Worm (Caenorhabditis elegans): ENCODE results near the gene argk-1.

Gene argk-1

DNA sequence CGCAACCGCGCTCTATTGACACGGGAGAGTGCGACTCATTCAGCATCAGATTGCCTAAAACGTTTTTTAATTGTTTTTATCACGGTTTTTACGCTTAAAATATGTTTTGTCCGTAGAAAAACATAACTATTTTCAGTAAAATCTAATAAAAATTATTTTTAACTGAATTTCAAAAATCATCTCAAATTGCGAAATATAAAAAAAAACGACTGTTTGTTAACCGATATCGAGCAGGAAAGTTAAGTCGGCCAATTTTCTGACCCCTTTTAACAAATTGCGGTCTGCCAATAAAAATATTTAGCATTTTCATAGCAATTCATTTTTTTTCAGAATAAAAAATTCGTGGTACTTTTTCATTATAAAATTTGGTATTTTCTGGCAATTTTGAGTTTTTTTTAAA lies 16.8 kb downstream of the argk-1 start:
- TF ChIP-seq ztf-4 (tag; optimal IDR thresholded peaks at IDR 0.05) (no peak), nhr-23 (tag; optimal IDR thresholded peaks at IDR 0.05) (no peak), ceh-82 (tag; optimal IDR thresholded peaks at IDR 0.05) (no peak), elt-3 (tag; optimal IDR thresholded peaks at IDR 0.05) (no peak), zag-1 (tag; optimal IDR thresholded peaks at IDR 0.05) (no peak)

DNA sequence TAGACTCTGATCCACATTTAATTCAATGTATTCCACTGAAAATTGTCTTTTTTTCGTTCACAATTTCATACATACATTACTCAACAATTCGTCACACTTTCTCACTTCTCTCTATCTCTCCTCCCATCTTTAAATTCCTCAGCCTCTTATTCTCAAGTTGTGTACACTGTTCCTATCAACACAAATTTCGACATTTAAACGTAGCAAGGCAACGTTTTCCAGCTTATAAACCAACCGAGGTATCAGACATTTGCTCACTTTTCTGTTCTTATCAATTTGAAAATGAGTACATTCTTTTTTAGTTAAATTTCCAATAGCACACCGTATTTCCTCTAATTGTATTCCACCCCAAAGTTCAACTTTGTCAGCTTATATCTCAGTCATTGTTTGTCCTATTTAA lies 17.2 kb downstream of the argk-1 start, which contains the start of gene skr-3:
Gene skr-3 (plus strand): TSS at position 163 of the 400 bp plus-strand sequence.
- no peak for TF ChIP-seq lin-15B (tag; optimal IDR thresholded peaks at IDR 0.05)
- TF ChIP-seq tbx-2 (tag; optimal IDR thresholded peaks at IDR 0.05), result no peak
- TF ChIP-seq nfya-1 (tag; optimal IDR thresholded peaks at IDR 0.05; ENCODE audit: insufficient read depth), result no peak
- peak; percentile 67 for TF ChIP-seq elt-2 (tag; optimal IDR thresholded peaks at IDR 0.05)
- TF ChIP-seq skn-1 (tag; optimal IDR thresholded peaks at IDR 0.05), result no peak
- TF ChIP-seq ama-1 (optimal IDR thresholded peaks at IDR 0.05), result no peak
- TF ChIP-seq egl-27 (tag; optimal IDR thresholded peaks at IDR 0.05), result no peak
- no peak for TF ChIP-seq nhr-237 (tag; optimal IDR thresholded peaks at IDR 0.05)
- TF ChIP-seq jun-1 (tag; optimal IDR thresholded peaks at IDR 0.05), result no peak
- TF ChIP-seq nhr-25 (tag; optimal IDR thresholded peaks at IDR 0.05), result no peak
- no peak for TF ChIP-seq nhr-43 (tag; optimal IDR thresholded peaks at IDR 0.05; ENCODE audit: poor library complexity, severe bottlenecking)
- peak; percentile 57 for TF ChIP-seq pha-4 (tag; optimal IDR thresholded peaks at IDR 0.05)
- no peak for TF ChIP-seq ZK546.5 (tag; optimal IDR thresholded peaks at IDR 0.05)
- TF ChIP-seq nhr-23 (tag; optimal IDR thresholded peaks at IDR 0.05), result no peak

DNA sequence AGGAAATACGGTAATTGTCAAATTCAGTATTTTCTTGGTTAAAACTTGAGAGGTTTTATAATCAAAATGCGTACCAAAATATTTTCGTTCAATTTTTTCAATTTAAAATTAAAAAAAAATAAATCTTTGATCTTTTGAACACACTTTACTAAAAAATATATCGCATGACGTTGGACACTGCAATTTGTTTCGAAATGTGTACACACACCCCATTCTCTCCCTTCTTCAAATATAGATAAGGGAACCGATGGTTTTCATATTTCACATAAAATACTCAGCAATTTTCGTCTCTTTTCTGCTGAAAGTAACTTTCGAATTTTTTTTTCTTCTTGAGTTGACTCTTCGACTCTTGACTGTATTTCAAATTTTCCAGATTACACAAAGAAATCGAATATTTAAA lies 17.8 kb downstream of the argk-1 start:
- TF ChIP-seq nhr-43 (tag; optimal IDR thresholded peaks at IDR 0.05; ENCODE audit: poor library complexity, severe bottlenecking) (no peak), nfya-1 (tag; optimal IDR thresholded peaks at IDR 0.05; ENCODE audit: insufficient read depth) (no peak), ceh-82 (tag; optimal IDR thresholded peaks at IDR 0.05) (no peak), hmg-11 (tag; optimal IDR thresholded peaks at IDR 0.05) (no peak), pqm-1 (tag; optimal IDR thresholded peaks at IDR 0.05) (peak; percentile 1), pha-4 (tag; optimal IDR thresholded peaks at IDR 0.05) (peak; percentile 56)

DNA sequence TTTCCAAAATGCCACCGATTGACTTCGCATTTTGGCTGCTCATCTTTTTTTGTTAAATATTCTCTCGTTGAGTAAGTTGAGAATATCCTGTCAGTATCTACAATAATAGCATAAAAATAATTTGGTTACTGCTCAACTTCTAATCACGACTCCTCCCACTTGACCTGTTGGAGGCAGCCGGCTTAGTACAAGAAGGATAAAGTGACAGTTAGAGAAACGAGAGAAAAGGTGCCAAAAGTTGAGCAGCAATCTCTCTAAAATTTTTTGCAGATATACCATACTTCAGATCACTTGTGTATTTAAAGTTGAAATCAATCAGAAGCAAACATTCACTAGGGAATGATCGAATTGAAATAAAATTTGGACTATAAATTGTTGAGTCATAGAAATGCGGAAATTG lies 21.0 kb downstream of the argk-1 start, which contains the start of gene nhr-111:
Gene nhr-111 (minus strand): TSS at position 101 of the 400 bp plus-strand sequence.
- no peak for TF ChIP-seq elt-3 (tag; optimal IDR thresholded peaks at IDR 0.05)
- TF ChIP-seq jun-1 (tag; optimal IDR thresholded peaks at IDR 0.05), result no peak
- no peak for TF ChIP-seq nhr-76 (tag; optimal IDR thresholded peaks at IDR 0.05)
- no peak for TF ChIP-seq snpc-4 (tag; optimal IDR thresholded peaks at IDR 0.05)
- TF ChIP-seq nhr-237 (tag; optimal IDR thresholded peaks at IDR 0.05), result no peak
- no peak for TF ChIP-seq nfya-1 (tag; optimal IDR thresholded peaks at IDR 0.05; ENCODE audit: insufficient read depth)
- TF ChIP-seq tbx-2 (tag; optimal IDR thresholded peaks at IDR 0.05), result no peak
- TF ChIP-seq mml-1 (tag; optimal IDR thresholded peaks at IDR 0.05), result no peak
- TF ChIP-seq sea-2 (GFP tag; optimal IDR thresholded peaks at IDR 0.05), result no peak
- TF ChIP-seq nhr-77 (tag; optimal IDR thresholded peaks at IDR 0.05), result no peak
- TF ChIP-seq fos-1 (tag; optimal IDR thresholded peaks at IDR 0.05), result no peak
- TF ChIP-seq nhr-23 (tag; optimal IDR thresholded peaks at IDR 0.05), result no peak
- TF ChIP-seq nhr-67 (tag; optimal IDR thresholded peaks at IDR 0.05), result no peak
- no peak for TF ChIP-seq lin-15B (tag; optimal IDR thresholded peaks at IDR 0.05)
- no peak for TF ChIP-seq hmg-11 (tag; optimal IDR thresholded peaks at IDR 0.05)

DNA sequence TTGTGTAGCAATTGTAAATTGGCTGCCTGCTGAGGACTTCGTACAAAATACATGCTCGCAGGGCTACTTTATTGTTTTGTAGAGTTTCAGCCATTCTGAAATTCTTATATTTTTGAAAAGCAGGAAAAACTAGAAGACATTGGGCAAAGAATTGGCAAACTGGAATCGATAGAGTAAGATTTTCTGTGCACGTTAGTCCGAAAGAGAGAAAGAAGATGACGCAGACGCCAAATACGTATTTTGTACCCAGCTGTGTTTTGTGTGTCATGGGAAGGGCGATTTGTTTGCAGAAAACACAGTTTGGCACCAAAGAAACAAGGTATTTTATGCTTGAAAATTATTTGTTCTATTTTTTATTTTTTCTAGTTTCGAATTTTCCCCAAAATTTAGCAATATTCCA lies 23.7 kb downstream of the argk-1 start, which contains the start of gene fbxa-143:
Gene fbxa-143 (minus strand): TSS at position 101 of the 400 bp plus-strand sequence.
- no peak for TF ChIP-seq ztf-11 (tag; optimal IDR thresholded peaks at IDR 0.05)
- no peak for TF ChIP-seq nhr-25 (tag; optimal IDR thresholded peaks at IDR 0.05)

DNA sequence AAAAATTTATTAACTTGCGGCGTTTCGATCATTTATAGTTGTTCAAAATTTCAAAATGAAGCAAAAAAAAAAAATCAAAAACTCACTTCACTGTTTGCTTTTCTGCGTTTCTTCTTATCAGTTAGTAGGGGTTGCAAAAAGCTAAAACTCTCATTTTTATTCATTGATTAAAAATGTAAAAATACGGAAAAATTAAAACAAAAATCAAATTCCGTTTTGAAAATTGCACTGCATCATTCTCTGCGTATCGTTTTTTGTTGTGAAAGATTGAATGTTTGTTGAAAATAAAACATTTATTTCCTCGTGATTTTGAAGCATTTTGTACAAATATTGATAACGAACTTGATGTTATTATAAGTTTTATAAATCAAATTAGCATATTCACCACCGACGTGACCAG lies 25.4 kb downstream of the argk-1 start:
- no peak for TF ChIP-seq R02D3.7 (tag; optimal IDR thresholded peaks at IDR 0.05)
- TF ChIP-seq ztf-4 (tag; optimal IDR thresholded peaks at IDR 0.05), result no peak
- TF ChIP-seq mdl-1 (tag; optimal IDR thresholded peaks at IDR 0.05), result no peak
- peak; percentile 49 for TF ChIP-seq pha-4 (tag; optimal IDR thresholded peaks at IDR 0.05)
- no peak for TF ChIP-seq fos-1 (tag; optimal IDR thresholded peaks at IDR 0.05)
- no peak for TF ChIP-seq ceh-82 (tag; optimal IDR thresholded peaks at IDR 0.05)
- TF ChIP-seq ztf-11 (tag; optimal IDR thresholded peaks at IDR 0.05), result no peak
- no peak for TF ChIP-seq elt-1 (tag; optimal IDR thresholded peaks at IDR 0.05)
- TF ChIP-seq mml-1 (tag; optimal IDR thresholded peaks at IDR 0.05), result no peak
- peak; percentile 74 for TF ChIP-seq pqm-1 (tag; optimal IDR thresholded peaks at IDR 0.05)
- no peak for TF ChIP-seq eor-1 (tag; optimal IDR thresholded peaks at IDR 0.05)
- TF ChIP-seq snpc-4 (tag; optimal IDR thresholded peaks at IDR 0.05), result no peak
- no peak for TF ChIP-seq elt-3 (tag; optimal IDR thresholded peaks at IDR 0.05)
- TF ChIP-seq nhr-67 (tag; optimal IDR thresholded peaks at IDR 0.05), result no peak
- peak; percentile 63 for TF ChIP-seq elt-2 (tag; optimal IDR thresholded peaks at IDR 0.05)

All from whole organism, L3 larva.